Fruit fly (Drosophila melanogaster) whole organism, embryonic: ENCODE data around the gene CG15818.

Source experiments
- Abd-B ChIP-seq: fragments of 200-800 bp; sonication (Bioruptor generic); optimal IDR thresholded peaks from 2 replicates; lab custom pipeline; 2018; ENCODE audit warnings: missing biosample characterization, mild to moderate bottlenecking, missing genetic modification characterization, moderate library complexity
- Atf3 ChIP-seq: fragments of 200-800 bp; sonication (Bioruptor generic); optimal IDR thresholded peaks from 3 replicates; lab custom pipeline; 2016; ENCODE audit warnings: missing biosample characterization, missing genetic modification characterization
- Atf6 ChIP-seq: fragments of 200-800 bp; sonication (Bioruptor generic); IDR thresholded peaks from 2 replicates; pipeline ENCODE4 v1.3.6; 2022; ENCODE audit warnings: missing biosample characterization, missing genetic modification characterization
- Bgb ChIP-seq: fragments of 200-800 bp; sonication (Bioruptor generic); IDR thresholded peaks from 2 replicates; pipeline ENCODE4 v1.3.6; 2022; ENCODE audit warnings: missing biosample characterization, missing genetic modification characterization; ENCODE audit not compliant: partially characterized antibody
- Bteb2 ChIP-seq: fragments of 200-800 bp; sonication (Bioruptor generic); optimal IDR thresholded peaks from 2 replicates; lab custom pipeline; 2016; ENCODE audit warnings: missing biosample characterization, missing genetic modification characterization
- C15 ChIP-seq: fragments of 200-800 bp; sonication (Bioruptor generic); IDR thresholded peaks from 3 replicates; pipeline ENCODE4 v1.3.6; 2022; ENCODE audit warnings: missing biosample characterization, missing genetic modification characterization
- CG10565 ChIP-seq: fragments of 200-800 bp; sonication (Bioruptor generic); optimal IDR thresholded peaks from 3 replicates; lab custom pipeline; 2016; ENCODE audit warnings: missing biosample characterization, mild to moderate bottlenecking, missing genetic modification characterization
- CG12155 ChIP-seq: fragments of 200-800 bp; sonication (Bioruptor generic); optimal IDR thresholded peaks from 3 replicates; lab custom pipeline; 2016; ENCODE audit warnings: missing biosample characterization, missing genetic modification characterization
- CG12942 ChIP-seq: fragments of 200-800 bp; sonication (Bioruptor generic); optimal IDR thresholded peaks from 3 replicates; lab custom pipeline; 2016; ENCODE audit warnings: missing biosample characterization, missing genetic modification characterization
- CG13775 ChIP-seq: fragments of 200-800 bp; sonication (Bioruptor generic); optimal IDR thresholded peaks from 3 replicates; lab custom pipeline; 2017; ENCODE audit warnings: missing biosample characterization, mild to moderate bottlenecking, missing genetic modification characterization
- CG1647 ChIP-seq: fragments of 200-800 bp; sonication (Bioruptor generic); optimal IDR thresholded peaks from 3 replicates; lab custom pipeline; 2016; ENCODE audit warnings: missing biosample characterization, missing genetic modification characterization
- CG16815 ChIP-seq: fragments of 200-800 bp; sonication (Bioruptor generic); optimal IDR thresholded peaks from 3 replicates; lab custom pipeline; 2017; ENCODE audit warnings: missing biosample characterization, mild to moderate bottlenecking, missing genetic modification characterization
- CG18011 ChIP-seq: fragments of 200-800 bp; sonication (Bioruptor generic); optimal IDR thresholded peaks from 2 replicates; lab custom pipeline; 2017; ENCODE audit warnings: missing biosample characterization, missing genetic modification characterization, mild to moderate bottlenecking, moderate library complexity, missing genotype
- CG2678 ChIP-seq: fragments of 200-800 bp; sonication (Bioruptor generic); optimal IDR thresholded peaks from 3 replicates; lab custom pipeline; 2019; ENCODE audit warnings: missing biosample characterization, mild to moderate bottlenecking, missing genetic modification characterization, moderate library complexity
- CG32532 ChIP-seq: fragments of 200-800 bp; sonication (Bioruptor generic); IDR thresholded peaks from 2 replicates; pipeline ENCODE4 v1.3.6; 2022; ENCODE audit warnings: missing biosample characterization, missing genetic modification characterization
- CG32772 ChIP-seq: fragments of 200-800 bp; sonication (Bioruptor generic); IDR thresholded peaks from 2 replicates; pipeline ENCODE4 v1.3.6; 2022; ENCODE audit warnings: missing biosample characterization, missing genetic modification characterization
- CG4282 ChIP-seq: fragments of 200-800 bp; sonication (Bioruptor generic); optimal IDR thresholded peaks from 2 replicates; lab custom pipeline; 2016; ENCODE audit warnings: missing biosample characterization, missing genetic modification characterization
- CG4404 ChIP-seq: fragments of 200-800 bp; sonication (Bioruptor generic); IDR thresholded peaks from 2 replicates; pipeline ENCODE4 v1.3.6; 2022; ENCODE audit warnings: missing biosample characterization, missing genetic modification characterization
- CG6272 ChIP-seq: fragments of 200-800 bp; sonication (Bioruptor generic); IDR thresholded peaks from 2 replicates; pipeline ENCODE4 v1.3.6; 2022; ENCODE audit warnings: missing biosample characterization, missing genetic modification characterization
- CG7556 ChIP-seq: fragments of 200-800 bp; sonication (Bioruptor generic); optimal IDR thresholded peaks from 2 replicates; lab custom pipeline; 2017; ENCODE audit warnings: missing biosample characterization, mild to moderate bottlenecking, missing genetic modification characterization
- CG9215 ChIP-seq: fragments of 200-800 bp; sonication (Bioruptor generic); IDR thresholded peaks from 2 replicates; pipeline ENCODE4 v1.3.6; 2022; ENCODE audit warnings: missing biosample characterization, missing genetic modification characterization
- CG9876 ChIP-seq: fragments of 200-800 bp; sonication (Bioruptor generic); optimal IDR thresholded peaks from 2 replicates; lab custom pipeline; 2016; ENCODE audit warnings: missing biosample characterization, missing genetic modification characterization
- Dek ChIP-seq: fragments of 200-800 bp; sonication (Bioruptor generic); optimal IDR thresholded peaks from 3 replicates; lab custom pipeline; 2019; ENCODE audit warnings: missing biosample characterization, mild to moderate bottlenecking, missing genetic modification characterization, moderate library complexity
- Dip3 ChIP-seq: fragments of 200-800 bp; sonication (Bioruptor generic); optimal IDR thresholded peaks from 3 replicates; lab custom pipeline; 2016; ENCODE audit warnings: missing biosample characterization, missing genetic modification characterization
- Dref ChIP-seq: fragments of 200-800 bp; sonication (Bioruptor generic); IDR thresholded peaks from 2 replicates; pipeline ENCODE4 v1.3.6; 2022; ENCODE audit warnings: missing biosample characterization, missing genetic modification characterization
- GATAe ChIP-seq: fragments of 200-800 bp; sonication (Bioruptor generic); conservative IDR thresholded peaks from 2 replicates; pipeline ENCODE4 v1.3.6; 2022; ENCODE audit warnings: missing biosample characterization, missing genetic modification characterization
- Gug ChIP-seq: fragments of 200-800 bp; sonication (Bioruptor generic); IDR thresholded peaks from 4 replicates; pipeline ENCODE4 v1.3.6; 2022; ENCODE audit warnings: missing biosample characterization, missing genetic modification characterization
- HHEX ChIP-seq: fragments of 200-800 bp; sonication (Bioruptor generic); optimal IDR thresholded peaks from 3 replicates; lab custom pipeline; 2017; ENCODE audit warnings: missing biosample characterization, mild to moderate bottlenecking, missing genetic modification characterization, missing genetic modification reagents
- Hr78 ChIP-seq, 2 experiments: fragments of 200-800 bp in 1 of 2; fragments of >200 bp in 1 of 2; sonication (Bioruptor generic) in 1 of 2; optimal IDR thresholded peaks; 2 replicates each; lab custom pipeline; 2017 to 2019; ENCODE audit warnings: missing biosample characterization in 2 of 2, missing genetic modification characterization in 2 of 2, mild to moderate bottlenecking in 1 of 2, moderate library complexity in 1 of 2
- MTF-1 ChIP-seq: fragments of 200-800 bp; sonication (Bioruptor generic); optimal IDR thresholded peaks from 2 replicates; lab custom pipeline; 2018; ENCODE audit warnings: missing biosample characterization, mild to moderate bottlenecking, missing genetic modification characterization, borderline replicate concordance
- NfI ChIP-seq: fragments of 200-800 bp; sonication (Bioruptor generic); optimal IDR thresholded peaks from 3 replicates; lab custom pipeline; 2018; ENCODE audit warnings: missing biosample characterization, mild to moderate bottlenecking, missing genetic modification characterization, moderate library complexity
- Ptx1 ChIP-seq: fragments of 200-800 bp; sonication (Bioruptor generic); IDR thresholded peaks from 2 replicates; pipeline ENCODE4 v1.3.6; 2022; ENCODE audit warnings: missing biosample characterization, missing genetic modification characterization
- Taf1 ChIP-seq: fragments of 200-800 bp; sonication (Bioruptor generic); IDR thresholded peaks from 2 replicates; pipeline ENCODE4 v1.3.6; 2022; ENCODE audit warnings: missing biosample characterization, missing genetic modification characterization
- ab ChIP-seq: fragments of 200-800 bp; sonication (Bioruptor generic); optimal IDR thresholded peaks from 2 replicates; lab custom pipeline; 2016; ENCODE audit warnings: missing biosample characterization, missing genetic modification characterization
- btn ChIP-seq: fragments of 200-800 bp; sonication (Bioruptor generic); optimal IDR thresholded peaks from 2 replicates; lab custom pipeline; 2016; ENCODE audit warnings: missing biosample characterization, missing genetic modification characterization
- chm ChIP-seq: fragments of 200-800 bp; sonication (Bioruptor generic); IDR thresholded peaks from 2 replicates; pipeline ENCODE4 v1.3.6; 2022; ENCODE audit warnings: missing biosample characterization, missing genetic modification characterization
- crc ChIP-seq: fragments of 200-800 bp; sonication (Bioruptor generic); optimal IDR thresholded peaks from 2 replicates; lab custom pipeline; 2016; ENCODE audit warnings: missing biosample characterization, missing genetic modification characterization
- esg ChIP-seq: fragments of 200-800 bp; sonication (Bioruptor generic); conservative IDR thresholded peaks from 2 replicates; pipeline ENCODE4 v1.3.6; 2022; ENCODE audit warnings: missing biosample characterization, missing genetic modification characterization
- fd3F ChIP-seq: fragments of 200-800 bp; sonication (Bioruptor generic); optimal IDR thresholded peaks from 2 replicates; lab custom pipeline; 2018; ENCODE audit warnings: missing biosample characterization, mild to moderate bottlenecking, missing genetic modification characterization, moderate library complexity
- gem ChIP-seq: fragments of 200-800 bp; sonication (Bioruptor generic); optimal IDR thresholded peaks from 2 replicates; lab custom pipeline; 2019; ENCODE audit warnings: missing biosample characterization, mild to moderate bottlenecking, missing genetic modification characterization, moderate library complexity
- grau ChIP-seq: fragments of 200-800 bp; optimal IDR thresholded peaks from 3 replicates; lab custom pipeline; 2019; ENCODE audit warnings: missing biosample characterization, mild to moderate bottlenecking, missing genetic modification characterization, moderate library complexity
- hb ChIP-seq: fragments of 200-800 bp; sonication (Bioruptor generic); IDR thresholded peaks from 3 replicates; pipeline ENCODE4 v1.3.6; 2022; ENCODE audit warnings: missing biosample characterization, missing genetic modification characterization; ENCODE audit not compliant: partially characterized antibody
- jumu ChIP-seq: fragments of 200-800 bp; sonication (Bioruptor generic); optimal IDR thresholded peaks from 3 replicates; lab custom pipeline; 2016; ENCODE audit warnings: missing biosample characterization, missing genetic modification characterization
- klu ChIP-seq: fragments of 200-800 bp; sonication (Bioruptor generic); IDR thresholded peaks from 2 replicates; pipeline ENCODE4 v1.3.6; 2022; ENCODE audit warnings: missing biosample characterization, missing genetic modification characterization
- row ChIP-seq: fragments of 200-800 bp; sonication (Bioruptor generic); IDR thresholded peaks from 3 replicates; pipeline ENCODE4 v1.3.6; 2022; ENCODE audit warnings: missing biosample characterization, missing genetic modification characterization
- sd ChIP-seq: fragments of 200-800 bp; sonication (Bioruptor generic); optimal IDR thresholded peaks from 3 replicates; lab custom pipeline; 2018; ENCODE audit warnings: missing biosample characterization, mild to moderate bottlenecking, missing genetic modification characterization, moderate library complexity
- shn ChIP-seq: fragments of 200-800 bp; sonication (Bioruptor generic); optimal IDR thresholded peaks from 3 replicates; lab custom pipeline; 2016; ENCODE audit warnings: missing biosample characterization, missing genetic modification characterization
- slou ChIP-seq: fragments of 200-800 bp; sonication (Bioruptor generic); optimal IDR thresholded peaks from 3 replicates; lab custom pipeline; 2016; ENCODE audit warnings: missing biosample characterization, missing genetic modification characterization
- so ChIP-seq: fragments of 200-800 bp; sonication (Bioruptor generic); IDR thresholded peaks from 3 replicates; pipeline ENCODE4 v1.3.6; 2022; ENCODE audit warnings: missing biosample characterization, missing genetic modification characterization

The CG15818 gene

dm6 chr2L:7424907-7425689, 14.4 kb downstream of the CG15818 start (continued):
- TF ChIP-seq HHEX (GFP tag; lab: Kevin White, UChicago): peak; percentile 14
- TF ChIP-seq slou (GFP tag; lab: Kevin White, UChicago): peak; percentile 12
- TF ChIP-seq CG9876 (GFP tag; lab: Kevin White, UChicago): peak; percentile 52
- TF ChIP-seq CG12155 (GFP tag; lab: Kevin White, UChicago): peak; percentile 77
- TF ChIP-seq C15 (GFP tag; lab: Robert Waterston, UW): peak; percentile 37; the same call in 1 of the 3 replicates
- TF ChIP-seq Ptx1 (GFP tag; lab: Robert Waterston, UW): peak; percentile 47; the same call in 1 of the 2 replicates
- TF ChIP-seq GATAe (GFP tag; lab: Robert Waterston, UW): no peak
- TF ChIP-seq CG6272 (GFP tag; lab: Robert Waterston, UW): 0 out of 2 replicates have a peak, but pooled peaks have one; percentile 29
- TF ChIP-seq Dref (GFP tag; lab: Robert Waterston, UW): 0 out of 2 replicates have a peak, but pooled peaks have one; percentile 31
- TF ChIP-seq row (GFP tag; lab: Robert Waterston, UW): peak; percentile 68
- peak; percentile 83 for TF ChIP-seq CG9215 (GFP tag; lab: Robert Waterston, UW)
- peak; percentile 70; the same call in 1 of the 2 replicates for TF ChIP-seq Atf6 (GFP tag; lab: Robert Waterston, UW)
- peak; percentile 15 for TF ChIP-seq CG1647 (GFP tag; lab: Kevin White, UChicago)
- TF ChIP-seq ab: peak; percentile 32
- no peak for TF ChIP-seq Bgb (GFP tag; lab: Robert Waterston, UW)
- TF ChIP-seq sd (tag; lab: Kevin White, UChicago): peak; percentile 46
- peak; percentile 76; the same call in 2 of the 4 replicates for TF ChIP-seq Gug
- TF ChIP-seq CG7556: peak; percentile 53
- peak in 1 of 2 experiments; percentile 31 for TF ChIP-seq Hr78 (GFP tag; optimal IDR thresholded peaks at IDR 0.05; lab: Kevin White, UChicago)
- TF ChIP-seq shn (GFP tag; lab: Kevin White, UChicago): peak; percentile 59
- TF ChIP-seq Dek (tag; lab: Kevin White, UChicago): peak; percentile 69
- TF ChIP-seq so (GFP tag; lab: Robert Waterston, UW): peak; percentile 43; the same call in 1 of the 3 replicates
- TF ChIP-seq CG12942: peak; percentile 6
- TF ChIP-seq CG16815 (GFP tag; lab: Kevin White, UChicago): peak; percentile 51
- TF ChIP-seq CG32532 (GFP tag; lab: Robert Waterston, UW): peak; percentile 93
- peak; percentile 5 for TF ChIP-seq MTF-1 (GFP tag; lab: Kevin White, UChicago)
- TF ChIP-seq chm: peak; percentile 60
- peak; percentile 64 for TF ChIP-seq grau (tag; lab: Kevin White, UChicago)
- TF ChIP-seq esg (GFP tag; lab: Robert Waterston, UW): peak; percentile 28; the same call in 1 of the 2 replicates
- peak; percentile 50 for TF ChIP-seq klu (GFP tag; lab: Robert Waterston, UW)
- no peak for TF ChIP-seq btn (GFP tag; lab: Kevin White, UChicago)
- peak; percentile 51 for TF ChIP-seq fd3F (GFP tag; lab: Kevin White, UChicago)
- TF ChIP-seq hb: no peak
- TF ChIP-seq Taf1: peak; percentile 83
- TF ChIP-seq CG4282: peak; percentile 8
- TF ChIP-seq CG10565 (GFP tag; lab: Kevin White, UChicago): no peak
- peak; percentile 37 for TF ChIP-seq Abd-B (GFP tag; lab: Kevin White, UChicago)
- peak; percentile 67 for TF ChIP-seq gem (tag; lab: Kevin White, UChicago)
- peak; percentile 68 for TF ChIP-seq CG2678 (tag; lab: Kevin White, UChicago)
- TF ChIP-seq crc (GFP tag; lab: Kevin White, UChicago): peak; percentile 41
- peak; percentile 40 for TF ChIP-seq Bteb2 (GFP tag; lab: Kevin White, UChicago)
- TF ChIP-seq NfI (GFP tag; lab: Kevin White, UChicago): peak; percentile 38
- peak; percentile 42 for TF ChIP-seq jumu (GFP tag; lab: Kevin White, UChicago)
- peak; percentile 28 for TF ChIP-seq Atf3 (GFP tag; lab: Kevin White, UChicago)
- TF ChIP-seq CG18011 (GFP tag; lab: Kevin White, UChicago): peak; percentile 66
- peak; percentile 47 for TF ChIP-seq CG4404 (GFP tag; lab: Robert Waterston, UW)
- TF ChIP-seq CG13775: peak; percentile 70
- TF ChIP-seq Dip3 (GFP tag; lab: Kevin White, UChicago): peak; percentile 73
- peak; percentile 43; the same call in 1 of the 2 replicates for TF ChIP-seq CG32772 (GFP tag; lab: Robert Waterston, UW)
